Worm (Caenorhabditis elegans) whole organism, L2 larva: ENCODE results near the gene lurp-1.

Experiments
- nhr-23 ChIP-seq: fragments of 150-350 bp; optimal IDR thresholded peaks from 2 replicates; lab custom pipeline; 2014; ENCODE audit warnings: missing biosample characterization, missing genetic modification reagents, missing genetic modification characterization
- nhr-237 ChIP-seq: fragments of 150-350 bp; optimal IDR thresholded peaks from 2 replicates; lab custom pipeline; 2014; ENCODE audit warnings: missing biosample characterization, missing genetic modification characterization

DNA sequence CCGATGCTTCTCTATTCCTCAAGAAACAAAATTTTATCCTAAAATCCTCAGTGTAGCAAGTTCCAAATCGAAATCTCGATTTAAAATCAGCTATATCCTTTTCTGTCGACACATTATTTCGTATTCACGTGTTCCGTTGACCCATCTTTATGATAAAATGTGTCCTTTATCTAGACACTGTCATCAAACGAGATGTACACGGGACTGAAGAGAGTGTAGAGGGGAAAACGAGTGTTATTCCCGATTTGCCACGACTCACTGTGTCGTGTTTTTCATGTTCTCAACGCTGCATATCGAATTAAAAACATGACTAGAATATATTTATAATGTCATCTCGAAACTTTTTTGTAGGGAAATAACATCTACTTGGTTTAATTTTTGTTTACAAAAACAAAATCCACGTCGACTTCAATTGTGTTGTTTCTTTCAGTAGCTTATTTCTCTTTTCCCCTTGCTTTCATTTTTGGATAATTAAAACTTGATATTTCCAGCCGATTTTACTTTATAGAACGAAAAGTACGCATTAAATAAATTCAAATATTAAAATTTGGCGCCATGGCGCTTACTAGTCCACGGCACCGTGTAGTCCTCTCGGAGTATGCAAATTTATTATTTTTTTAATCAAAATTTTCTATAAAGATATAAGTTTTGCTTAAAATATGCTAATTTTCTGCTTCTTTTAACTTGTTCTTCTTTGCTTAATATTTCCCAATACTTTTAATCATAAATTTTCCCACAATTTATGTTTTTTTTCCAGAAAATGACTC, 45.3 kb downstream of the lurp-1 start, which contains the start of gene metr-1:
- TF ChIP-seq nhr-23 (tag; lab: Kevin White, UChicago): no peak
- TF ChIP-seq nhr-237 (tag; lab: Kevin White, UChicago): no peak
